Worm (Caenorhabditis elegans): ENCODE results near the gene H12D21.5.

H12D21.5 gene

ce11 chrV:14876257-14876656 is 17.5 kb upstream of the H12D21.5 start (continued):
- TF ChIP-seq ceh-27 (GFP tag; optimal IDR thresholded peaks at IDR 0.05) (peak; percentile 23), gei-17 (GFP tag; optimal IDR thresholded peaks at IDR 0.05) (no peak), lir-1 (GFP tag; conservative IDR thresholded peaks at IDR 0.05) (no peak), ztf-6 (GFP tag; IDR thresholded peaks at IDR 0.05) (no peak), hmg-20 (GFP tag; IDR thresholded peaks at IDR 0.05) (peak; percentile 33; the same call in 1 of the 2 replicates), B0019.2 (GFP tag; conservative IDR thresholded peaks at IDR 0.05) (no peak), F49E8.2 (tag; optimal IDR thresholded peaks at IDR 0.05; ENCODE audit: insufficient read depth) (no peak), lin-40 (tag; optimal IDR thresholded peaks at IDR 0.05) (no peak), mes-4 (tag; optimal IDR thresholded peaks at IDR 0.05) (no peak), F10E7.11 (tag; optimal IDR thresholded peaks at IDR 0.05) (no peak), tbp1 (GFP tag; optimal IDR thresholded peaks at IDR 0.05) (peak; percentile 100), efl-1 (GFP tag; optimal IDR thresholded peaks at IDR 0.05) (no peak), snpc-1.1 (tag; optimal IDR thresholded peaks at IDR 0.05; ENCODE audit: insufficient read depth) (peak; percentile 97), madf-8 (GFP tag; conservative IDR thresholded peaks at IDR 0.05) (no peak), C17E4.6 (GFP tag; IDR thresholded peaks at IDR 0.05) (no peak), ceh-58 (GFP tag; IDR thresholded peaks at IDR 0.05) (no peak), D2030.7 (GFP tag; IDR thresholded peaks at IDR 0.05) (peak; percentile 40), mel-28 (tag; optimal IDR thresholded peaks at IDR 0.05; ENCODE audit: borderline replicate concordance) (no peak), nfyb-1 (GFP tag; IDR thresholded peaks at IDR 0.05) (peak; percentile 76), hlh-26 (GFP tag; conservative IDR thresholded peaks at IDR 0.05) (no peak), ccch-3 (GFP tag; optimal IDR thresholded peaks at IDR 0.05) (no peak), ztf-18 (tag; optimal IDR thresholded peaks at IDR 0.05) (peak; percentile 18), snpc-1.3 (tag; optimal IDR thresholded peaks at IDR 0.05; ENCODE audit: insufficient read depth) (no peak), ztf-3 (GFP tag; optimal IDR thresholded peaks at IDR 0.05) (no peak), him-1 (tag; optimal IDR thresholded peaks at IDR 0.05) (peak; percentile 86), F23B12.7 (tag; optimal IDR thresholded peaks at IDR 0.05; ENCODE audit: insufficient read depth) (peak; percentile 42), B0336.3 (GFP tag; IDR thresholded peaks at IDR 0.05) (no peak), B0035.1 (tag; optimal IDR thresholded peaks at IDR 0.05) (no peak), chd-7 (tag; optimal IDR thresholded peaks at IDR 0.05) (no peak), pha-4 (tag; optimal IDR thresholded peaks at IDR 0.05) (no peak), Y53F4B.3 (GFP tag; IDR thresholded peaks at IDR 0.05) (peak; percentile 52; the same call in 1 of the 2 replicates), let-526 (GFP tag; IDR thresholded peaks at IDR 0.05) (no peak), madf-10 (tag; optimal IDR thresholded peaks at IDR 0.05) (peak; percentile 28), dpff-1 (tag; optimal IDR thresholded peaks at IDR 0.05) (no peak), snpc-3.4 (tag; optimal IDR thresholded peaks at IDR 0.05) (peak; percentile 96), ceh-40 (GFP tag; IDR thresholded peaks at IDR 0.05) (no peak), dox-1 (GFP tag; IDR thresholded peaks at IDR 0.05) (peak; percentile 62), dpl-1 (GFP tag; optimal IDR thresholded peaks at IDR 0.05) (no peak), egl-44 (GFP tag; IDR thresholded peaks at IDR 0.05) (no peak), F33H1.4 (GFP tag; IDR thresholded peaks at IDR 0.05) (peak; percentile 26; the same call in 1 of the 2 replicates), lsy-27 (tag; optimal IDR thresholded peaks at IDR 0.05; ENCODE audit: borderline replicate concordance, insufficient read depth) (no peak), repo-1 (tag; optimal IDR thresholded peaks at IDR 0.05) (no peak), nhr-179 (tag; optimal IDR thresholded peaks at IDR 0.05) (no peak), let-607 (tag; optimal IDR thresholded peaks at IDR 0.05) (peak in 1 of 2 experiments; percentile 6), atf-7 (tag; optimal IDR thresholded peaks at IDR 0.05) (peak; percentile 19), K11D2.4 (GFP tag; IDR thresholded peaks at IDR 0.05) (no peak), unc-62 (GFP tag; optimal IDR thresholded peaks at IDR 0.05) (no peak), nhr-90 (tag; optimal IDR thresholded peaks at IDR 0.05) (peak; percentile 2)

Measured in whole organism, young adult.